Worm (Caenorhabditis elegans): Measurements from ENCODE around the gene K08C7.1.

K08C7.1 gene

DNA sequence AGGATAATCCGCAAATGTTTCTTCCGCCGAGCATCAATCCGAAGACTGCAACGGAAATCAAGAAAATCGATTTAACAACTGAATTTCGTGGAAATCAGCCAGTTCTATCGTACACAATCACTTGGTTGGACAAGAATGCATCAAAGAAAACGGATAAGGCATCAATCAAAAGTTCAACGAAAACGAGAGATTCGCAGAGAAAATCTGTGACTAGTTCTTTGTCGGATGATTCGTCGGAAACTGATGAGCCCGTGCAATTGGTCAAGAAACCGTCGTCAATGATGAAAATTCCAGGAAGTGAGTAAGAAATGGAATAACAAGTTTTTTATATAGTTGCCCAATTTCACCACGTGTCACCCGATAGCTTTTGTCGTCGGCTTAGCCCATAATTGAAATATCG lies 49.5 kb downstream of the K08C7.1 start, which contains the start of gene R102.6:
TSS of gene R102.6 (minus strand) at position 101 of the 400 bp plus-strand sequence.
- no peak for TF ChIP-seq snpc-4 (tag; optimal IDR thresholded peaks at IDR 0.05)
- TF ChIP-seq skn-1 (tag; optimal IDR thresholded peaks at IDR 0.05) = no peak
- no peak for TF ChIP-seq elt-2 (tag; optimal IDR thresholded peaks at IDR 0.05)
- no peak for TF ChIP-seq ceh-88 (GFP tag; IDR thresholded peaks at IDR 0.05)
